Worm (Caenorhabditis elegans): ENCODE data around the gene cct-2.
A peak's percentile ranks its signal among the peaks of the same experiment; 100 is the strongest.

Gene cct-2

DNA sequence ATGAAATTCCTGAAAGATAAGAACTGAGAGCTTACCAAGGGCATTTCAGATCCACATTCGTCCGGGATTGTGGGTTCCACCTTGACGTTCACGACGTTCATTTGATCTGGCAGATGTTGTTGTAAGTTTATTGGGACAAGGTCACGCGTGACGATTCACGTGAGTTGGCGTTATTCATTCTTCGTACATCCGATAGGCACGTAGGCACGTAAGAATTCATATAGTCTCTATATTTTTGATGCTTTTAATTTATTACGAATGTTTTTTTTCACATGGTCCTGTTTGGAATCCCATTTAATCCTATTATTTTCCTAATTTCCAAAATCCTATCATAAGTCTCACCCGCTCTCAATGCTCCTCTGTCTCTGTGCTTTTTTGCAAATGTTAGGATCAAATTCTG is 15.6 kb upstream of the cct-2 start, which contains the start of gene B0457.4:
Gene B0457.4, minus strand, starts transcription at position 101 of the 400 bp plus-strand sequence.
- TF ChIP-seq Y55F3AM.14 (GFP tag; optimal IDR thresholded peaks at IDR 0.05) (no peak), R02D3.7 (tag; optimal IDR thresholded peaks at IDR 0.05) (no peak), nhr-23 (tag; optimal IDR thresholded peaks at IDR 0.05) (no peak), gmeb-1 (tag; optimal IDR thresholded peaks at IDR 0.05) (no peak), zag-1 (tag; optimal IDR thresholded peaks at IDR 0.05) (no peak), nhr-25 (tag; optimal IDR thresholded peaks at IDR 0.05) (no peak), ztf-4 (tag; optimal IDR thresholded peaks at IDR 0.05) (no peak), ama-1 (optimal IDR thresholded peaks at IDR 0.05) (no peak)

DNA sequence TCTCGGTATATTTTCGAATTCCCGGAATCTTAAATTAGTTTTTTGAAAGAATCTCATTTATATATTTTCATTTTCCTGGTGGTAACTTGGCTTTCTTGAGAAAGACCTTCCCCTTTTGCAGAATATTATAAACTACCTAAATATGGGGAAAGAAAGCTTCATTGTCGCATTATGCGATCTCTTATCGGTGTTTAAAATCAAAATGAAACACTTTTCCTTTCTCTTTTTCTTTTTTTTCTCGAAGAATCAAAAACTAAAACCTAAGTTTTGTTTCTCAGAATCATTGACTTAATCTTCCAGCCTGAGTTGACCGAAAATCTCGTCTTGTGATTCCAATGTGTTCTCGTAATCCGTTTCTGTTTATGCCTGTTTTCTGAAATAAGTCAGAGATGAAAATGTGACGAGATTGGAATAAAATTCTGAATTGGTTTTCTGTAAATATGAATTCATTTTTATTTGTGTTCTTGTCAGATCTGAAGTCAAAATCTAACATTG is 15.0 kb upstream of the cct-2 start:
- TF ChIP-seq ceh-16 (tag; optimal IDR thresholded peaks at IDR 0.05) (no peak), unc-55 (GFP tag; optimal IDR thresholded peaks at IDR 0.05) (peak; percentile 31), nhr-77 (tag; optimal IDR thresholded peaks at IDR 0.05) (no peak), nhr-21 (tag; optimal IDR thresholded peaks at IDR 0.05) (peak; percentile 3)

DNA sequence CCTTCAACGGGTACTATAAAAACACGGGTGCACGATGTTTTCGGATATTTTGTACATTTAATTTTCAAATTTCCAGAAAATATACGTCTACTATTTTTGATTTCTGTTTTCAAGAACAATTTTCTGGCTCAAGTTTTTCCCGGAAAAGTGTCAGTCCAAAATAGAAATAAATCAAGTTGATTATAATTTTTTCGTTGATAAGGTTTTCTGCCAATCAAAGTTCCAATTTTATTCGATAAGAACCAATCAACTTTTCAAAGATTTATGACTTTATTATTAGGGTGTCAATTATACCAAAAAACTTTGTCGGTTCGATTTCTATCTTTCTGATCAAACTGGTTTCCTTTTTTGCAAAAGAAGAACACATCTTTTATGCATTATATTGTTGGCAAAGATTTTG is 12.9 kb upstream of the cct-2 start:
- peak; percentile 33 for TF ChIP-seq fos-1 (tag; optimal IDR thresholded peaks at IDR 0.05)
- TF ChIP-seq nhr-237 (tag; optimal IDR thresholded peaks at IDR 0.05), result no peak
- no peak for TF ChIP-seq gmeb-1 (tag; optimal IDR thresholded peaks at IDR 0.05)
- TF ChIP-seq mbf-1 (tag; optimal IDR thresholded peaks at IDR 0.05), result no peak

DNA sequence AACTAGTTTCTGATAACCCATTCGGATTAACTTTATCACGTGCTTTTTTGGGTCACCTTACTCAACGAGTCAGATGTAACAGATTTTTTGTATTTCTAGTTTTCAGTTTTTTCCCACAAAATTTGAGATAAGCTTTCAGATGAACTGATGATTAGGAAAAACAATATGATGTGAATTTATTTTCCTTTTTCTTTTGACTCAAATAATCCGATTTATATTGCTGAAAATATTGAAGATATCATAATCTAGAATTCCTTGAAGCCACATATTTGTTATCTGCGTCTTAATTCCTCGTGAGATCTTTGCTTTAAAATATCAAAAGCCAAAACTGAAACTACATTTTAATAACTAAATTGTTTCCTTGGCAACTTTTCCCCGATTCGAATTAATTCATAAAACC is 10.9 kb upstream of the cct-2 start:
- TF ChIP-seq ztf-4 (tag; optimal IDR thresholded peaks at IDR 0.05) (no peak), nhr-6 (tag; optimal IDR thresholded peaks at IDR 0.05) (no peak), nhr-11 (tag; optimal IDR thresholded peaks at IDR 0.05) (no peak), ZK546.5 (tag; optimal IDR thresholded peaks at IDR 0.05) (no peak), ceh-16 (tag; optimal IDR thresholded peaks at IDR 0.05) (no peak), sma-3 (GFP tag; optimal IDR thresholded peaks at IDR 0.05) (no peak), nhr-21 (tag; optimal IDR thresholded peaks at IDR 0.05) (no peak), unc-39 (tag; optimal IDR thresholded peaks at IDR 0.05) (no peak), ztf-1 (GFP tag; conservative IDR thresholded peaks at IDR 0.05) (no peak), F13H6.1 (tag; optimal IDR thresholded peaks at IDR 0.05) (no peak), nhr-77 (tag; optimal IDR thresholded peaks at IDR 0.05) (no peak), mdl-1 (tag; optimal IDR thresholded peaks at IDR 0.05) (no peak), ztf-11 (tag; optimal IDR thresholded peaks at IDR 0.05) (no peak), unc-62 (GFP tag; optimal IDR thresholded peaks at IDR 0.05) (no peak)

DNA sequence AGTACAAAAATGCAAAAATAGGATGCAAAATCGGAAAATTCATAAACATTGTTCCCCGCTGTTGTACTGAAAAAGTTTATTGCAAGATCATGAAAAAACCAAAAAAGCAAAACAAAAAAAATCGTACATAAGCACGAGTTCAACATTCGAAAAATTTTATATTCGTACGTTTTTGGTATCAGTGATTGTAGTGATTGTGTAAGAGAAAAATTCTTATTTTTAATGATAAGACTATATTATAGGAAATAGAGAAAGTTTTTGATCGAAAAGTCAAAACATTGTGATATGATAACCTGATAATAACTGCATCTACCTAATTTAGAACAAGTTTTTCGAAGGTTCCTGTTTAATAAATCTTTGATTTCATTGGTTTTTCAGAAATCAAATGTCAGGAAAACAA is 10.2 kb upstream of the cct-2 start:
- no peak for TF ChIP-seq mdl-1 (tag; optimal IDR thresholded peaks at IDR 0.05)
- peak; percentile 46 for TF ChIP-seq fos-1 (tag; optimal IDR thresholded peaks at IDR 0.05)
- TF ChIP-seq blmp-1 (tag; optimal IDR thresholded peaks at IDR 0.05; ENCODE audit: insufficient read depth), result peak; percentile 10

DNA sequence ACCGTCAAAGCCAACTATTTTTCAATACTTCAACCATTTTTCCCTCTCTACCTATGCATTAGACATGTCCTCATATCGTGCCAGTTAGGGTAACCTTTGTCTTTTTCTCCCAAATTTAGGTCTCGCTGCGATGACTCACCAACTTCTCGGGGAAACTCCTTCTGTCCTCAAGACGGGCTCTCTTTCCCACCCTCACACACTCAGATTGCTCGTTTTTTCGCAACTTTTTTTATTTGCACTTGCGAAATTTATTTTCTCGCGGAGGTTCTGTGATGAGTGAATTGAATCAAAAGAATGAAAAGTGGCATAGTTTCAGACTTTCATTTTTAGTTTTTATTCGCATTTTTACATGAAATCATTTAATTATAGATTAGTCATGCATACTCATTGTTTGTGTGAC is 7.2 kb upstream of the cct-2 start:
- TF ChIP-seq fos-1 (tag; optimal IDR thresholded peaks at IDR 0.05) (peak; percentile 72), alr-1 (tag; optimal IDR thresholded peaks at IDR 0.05) (no peak)

DNA sequence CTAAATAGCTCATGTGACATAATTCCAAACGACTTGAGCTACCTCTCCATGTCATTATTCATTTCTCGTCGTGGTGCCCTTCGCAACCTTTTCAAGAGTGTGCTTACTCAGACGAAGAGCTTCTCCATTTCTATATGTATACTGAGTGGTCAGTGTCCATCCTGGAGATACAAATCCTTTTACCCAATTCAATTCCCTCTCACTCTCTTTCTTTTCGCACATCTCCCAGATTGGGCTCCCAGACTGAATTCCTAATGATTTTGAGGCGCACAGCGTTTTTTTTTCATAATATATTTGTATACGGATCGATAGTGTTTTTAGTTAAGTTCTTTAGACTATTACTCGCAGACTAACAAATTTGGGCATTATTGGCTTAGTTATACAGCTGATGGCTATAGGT is 6.6 kb upstream of the cct-2 start:
- no peak for TF ChIP-seq R02D3.7 (tag; optimal IDR thresholded peaks at IDR 0.05)
- TF ChIP-seq unc-62 (GFP tag; optimal IDR thresholded peaks at IDR 0.05), result no peak
- no peak for TF ChIP-seq lsy-2 (tag; optimal IDR thresholded peaks at IDR 0.05)
- no peak for TF ChIP-seq peb-1 (tag; optimal IDR thresholded peaks at IDR 0.05)
- no peak for TF ChIP-seq aly-2 (tag; optimal IDR thresholded peaks at IDR 0.05)
- no peak for TF ChIP-seq nhr-10 (tag; optimal IDR thresholded peaks at IDR 0.05)
- TF ChIP-seq lin-11 (tag; optimal IDR thresholded peaks at IDR 0.05), result no peak
- TF ChIP-seq nhr-237 (tag; optimal IDR thresholded peaks at IDR 0.05), result no peak

All from whole organism, L2 larva.